Fruit fly (Drosophila melanogaster) whole organism, wandering third instar larva: ENCODE measurements around the gene plh.

Experiments used
- Abd-B ChIP-seq: fragments of >200 bp; optimal IDR thresholded peaks from 2 replicates; lab custom pipeline; 2017; ENCODE audit warnings: missing biosample characterization, missing genetic modification characterization
- CrebA ChIP-seq: fragments of 200-800 bp; sonication (Bioruptor generic); optimal IDR thresholded peaks from 2 replicates; lab custom pipeline; 2016; ENCODE audit warnings: missing biosample characterization, mild to moderate bottlenecking, missing genetic modification characterization, borderline replicate concordance
- Dfd ChIP-seq: fragments of >200 bp; optimal IDR thresholded peaks from 2 replicates; lab custom pipeline; 2017; ENCODE audit warnings: missing biosample characterization, missing genetic modification characterization
- Dif ChIP-seq: fragments of 200-275, 200-300 bp; sonication (Bioruptor generic); optimal IDR thresholded peaks from 2 replicates; lab custom pipeline; 2018; ENCODE audit warnings: missing biosample characterization, missing genetic modification characterization; ENCODE audit not compliant: partially characterized antibody
- GATAd ChIP-seq: sonication (Bioruptor generic); optimal IDR thresholded peaks from 2 replicates; lab custom pipeline; 2016; ENCODE audit warnings: missing biosample characterization, missing genetic modification characterization
- HLH106 ChIP-seq: fragments of 200-800 bp; optimal IDR thresholded peaks from 3 replicates; lab custom pipeline; 2019; ENCODE audit warnings: missing biosample characterization, mild to moderate bottlenecking, missing genetic modification characterization, moderate library complexity
- Hnf4 ChIP-seq: fragments of 200-800 bp; sonication (Bioruptor generic); optimal IDR thresholded peaks from 2 replicates; lab custom pipeline; 2016; ENCODE audit warnings: missing biosample characterization, mild to moderate bottlenecking, missing genetic modification characterization
- Hr78 ChIP-seq: fragments of >200 bp; optimal IDR thresholded peaks from 2 replicates; lab custom pipeline; 2017; ENCODE audit warnings: missing biosample characterization, missing genetic modification characterization
- Jra ChIP-seq: sonication (Bioruptor generic); optimal IDR thresholded peaks from 2 replicates; lab custom pipeline; 2016; ENCODE audit warnings: missing biosample characterization, missing genetic modification characterization
- Myc ChIP-seq: fragments of >200 bp; optimal IDR thresholded peaks from 2 replicates; lab custom pipeline; 2017
- N ChIP-seq: fragments of >200 bp; optimal IDR thresholded peaks from 2 replicates; lab custom pipeline; 2018; ENCODE audit warnings: missing biosample characterization, missing external identifiers, missing genetic modification characterization
- OdsH ChIP-seq: fragments of 200-800 bp; sonication (Bioruptor generic); optimal IDR thresholded peaks from 2 replicates; lab custom pipeline; 2016; ENCODE audit warnings: missing biosample characterization, mild to moderate bottlenecking, missing genetic modification characterization
- Rel ChIP-seq, 2 experiments: fragments of 200-800 bp; sonication (Bioruptor generic) in 1 of 2; optimal IDR thresholded peaks; 2 replicates in 1 of 2; 3 replicates in 1 of 2; lab custom pipeline; 2016 to 2019; ENCODE audit warnings: mild to moderate bottlenecking in 2 of 2, missing biosample characterization in 2 of 2, missing genetic modification characterization in 2 of 2, moderate library complexity in 1 of 2
- Sp1 ChIP-seq: fragments of 200-800 bp; sonication (Bioruptor generic); optimal IDR thresholded peaks from 3 replicates; lab custom pipeline; 2019; ENCODE audit warnings: missing biosample characterization, mild to moderate bottlenecking, missing genetic modification characterization, moderate library complexity
- Vsx2 ChIP-seq: fragments of 200-300, 225-300 bp; sonication (Bioruptor generic); optimal IDR thresholded peaks from 2 replicates; lab custom pipeline; 2018; ENCODE audit warnings: missing biosample characterization, missing genetic modification characterization; ENCODE audit not compliant: partially characterized antibody
- br ChIP-seq: fragments of 200-800 bp; sonication (Bioruptor generic); optimal IDR thresholded peaks from 2 replicates; lab custom pipeline; 2016; ENCODE audit warnings: missing biosample characterization, missing genetic modification characterization
- brk ChIP-seq: fragments of 200-800 bp; sonication (Bioruptor generic); optimal IDR thresholded peaks from 2 replicates; lab custom pipeline; 2016; ENCODE audit warnings: missing biosample characterization, mild to moderate bottlenecking, missing genetic modification characterization
- dmrt93B ChIP-seq: fragments of 200-800 bp; sonication (Bioruptor generic); optimal IDR thresholded peaks from 2 replicates; lab custom pipeline; 2018; ENCODE audit warnings: missing biosample characterization, mild to moderate bottlenecking, missing genetic modification characterization
- dsf ChIP-seq: sonication (Bioruptor generic); optimal IDR thresholded peaks from 2 replicates; lab custom pipeline; 2016; ENCODE audit warnings: missing biosample characterization, missing genetic modification characterization, borderline replicate concordance
- foxo ChIP-seq, 2 experiments: fragments of 200-800 bp; sonication (Bioruptor generic); optimal IDR thresholded peaks; 2 replicates in 1 of 2; 3 replicates in 1 of 2; lab custom pipeline; 2016 to 2017; ENCODE audit warnings: missing biosample characterization in 2 of 2, missing genetic modification characterization in 2 of 2
- fru ChIP-seq: fragments of 200-800 bp; sonication (Bioruptor generic); optimal IDR thresholded peaks from 3 replicates; lab custom pipeline; 2016; ENCODE audit warnings: missing biosample characterization, mild to moderate bottlenecking, missing genetic modification characterization
- h ChIP-seq: fragments of 200-800 bp; sonication (Bioruptor generic); optimal IDR thresholded peaks from 3 replicates; lab custom pipeline; 2016; ENCODE audit warnings: missing biosample characterization, mild to moderate bottlenecking, missing genetic modification characterization
- pan ChIP-seq: fragments of >200 bp; optimal IDR thresholded peaks from 2 replicates; lab custom pipeline; 2017
- psq ChIP-seq: fragments of 200-800 bp; sonication (Bioruptor generic); optimal IDR thresholded peaks from 3 replicates; lab custom pipeline; 2017; ENCODE audit warnings: missing biosample characterization, mild to moderate bottlenecking, missing genetic modification characterization, moderate library complexity
- rgr ChIP-seq: fragments of 200-800 bp; sonication (Bioruptor generic); optimal IDR thresholded peaks from 3 replicates; lab custom pipeline; 2016; ENCODE audit warnings: missing biosample characterization, mild to moderate bottlenecking, missing genetic modification characterization
- sv ChIP-seq: fragments of 200-800 bp; sonication (Bioruptor generic); optimal IDR thresholded peaks from 3 replicates; lab custom pipeline; 2016; ENCODE audit warnings: missing biosample characterization, missing genetic modification characterization
- usp ChIP-seq: fragments of >200 bp; optimal IDR thresholded peaks from 2 replicates; lab custom pipeline; 2017; ENCODE audit warnings: missing biosample characterization, missing genetic modification characterization
- woc ChIP-seq: sonication (Bioruptor generic); optimal IDR thresholded peaks from 2 replicates; lab custom pipeline; 2016; ENCODE audit warnings: missing biosample characterization, mild to moderate bottlenecking, missing genetic modification characterization

The plh gene

dm6 chr3R:4995549-4996277 lies 15.1 kb downstream of the plh start:
- TF ChIP-seq OdsH (GFP tag; lab: Kevin White, UChicago) (peak; percentile 30), br (GFP tag; lab: Kevin White, UChicago) (no peak)

dm6 chr3R:4994659-4995058 lies 16.2 kb downstream of the plh start:
- TF ChIP-seq OdsH (GFP tag; lab: Kevin White, UChicago) (no peak), Jra (GFP tag; lab: Kevin White, UChicago) (no peak), dsf (GFP tag; lab: Kevin White, UChicago) (no peak), Hnf4 (GFP tag; lab: Kevin White, UChicago) (no peak), psq (GFP tag; lab: Kevin White, UChicago) (no peak), rgr (GFP tag; lab: Kevin White, UChicago) (no peak), CrebA (GFP tag; lab: Kevin White, UChicago) (no peak), Sp1 (no peak), Dif (GFP tag; lab: Kevin White, UChicago) (no peak), Dfd (GFP tag; lab: Kevin White, UChicago) (no peak), foxo (GFP tag; optimal IDR thresholded peaks at IDR 0.05; lab: Kevin White, UChicago) (no peak), brk (no peak), Myc (lab: Kevin White, UChicago) (no peak), Vsx2 (GFP tag; lab: Kevin White, UChicago) (no peak), N (no peak), Hr78 (GFP tag; lab: Kevin White, UChicago) (no peak), sv (GFP tag; lab: Kevin White, UChicago) (no peak), GATAd (GFP tag; lab: Kevin White, UChicago) (no peak)

dm6 chr3R:4993385-4993784 lies 17.4 kb downstream of the plh start:
- TF ChIP-seq pan (no peak), Dif (GFP tag; lab: Kevin White, UChicago) (peak; percentile 20), Rel (GFP tag; optimal IDR thresholded peaks at IDR 0.05; lab: Kevin White, UChicago) (no peak), Rel (tag; optimal IDR thresholded peaks at IDR 0.05; lab: Kevin White, UChicago) (peak; percentile 66)

- TF ChIP-seq fru (GFP tag; lab: Kevin White, UChicago) (no peak), Jra (GFP tag; lab: Kevin White, UChicago) (no peak), h (GFP tag; lab: Kevin White, UChicago) (no peak), dmrt93B (GFP tag; lab: Kevin White, UChicago) (no peak), sv (GFP tag; lab: Kevin White, UChicago) (no peak), Dif (GFP tag; lab: Kevin White, UChicago) (peak; percentile 2), HLH106 (peak; percentile 9), usp (GFP tag; lab: Kevin White, UChicago) (no peak), CrebA (GFP tag; lab: Kevin White, UChicago) (no peak), pan (no peak), brk (no peak), psq (GFP tag; lab: Kevin White, UChicago) (peak; percentile 11), N (no peak), OdsH (GFP tag; lab: Kevin White, UChicago) (peak; percentile 28), foxo (GFP tag; optimal IDR thresholded peaks at IDR 0.05; lab: Kevin White, UChicago) (peak in 1 of 2 experiments; percentile 28), rgr (GFP tag; lab: Kevin White, UChicago) (peak; percentile 18), Abd-B (no peak), woc (GFP tag; lab: Kevin White, UChicago) (no peak), Hnf4 (GFP tag; lab: Kevin White, UChicago) (peak; percentile 21), br (GFP tag; lab: Kevin White, UChicago) (peak; percentile 13)
Measured at dm6 chr3R:4992227-4992737, 18.5 kb downstream of the plh start.
